Worm (Caenorhabditis elegans): ENCODE measurements around the gene T23G5.3.

T23G5.3 gene

ce11 chrIII:9228722-9229121 lies 2.4 kb downstream of the T23G5.3 start, which contains the start of gene rnr-1:
TSS of gene rnr-1 (minus strand) at chrIII:9228798.
- no peak for TF ChIP-seq ama-1 (optimal IDR thresholded peaks at IDR 0.05)
- no peak for TF ChIP-seq unc-86 (tag; optimal IDR thresholded peaks at IDR 0.05)
- TF ChIP-seq aha-1 (tag; optimal IDR thresholded peaks at IDR 0.05), result no peak
- TF ChIP-seq xbp-1 (tag; optimal IDR thresholded peaks at IDR 0.05), result no peak
- TF ChIP-seq C16A3.4 (tag; optimal IDR thresholded peaks at IDR 0.05), result no peak
- no peak for TF ChIP-seq efl-1 (optimal IDR thresholded peaks at IDR 0.05)
- peak in 1 of 2 experiments; percentile 20 for TF ChIP-seq efl-1 (GFP tag; optimal IDR thresholded peaks at IDR 0.05 in 1 of 2)
- TF ChIP-seq nhr-84 (tag; optimal IDR thresholded peaks at IDR 0.05), result no peak
- no peak for TF ChIP-seq skn-1 (tag; optimal IDR thresholded peaks at IDR 0.05)

- TF ChIP-seq ceh-82 (tag; optimal IDR thresholded peaks at IDR 0.05), result peak in 2 of 3 experiments; percentile 8 to 49
- TF ChIP-seq nhr-19 (GFP tag; conservative IDR thresholded peaks at IDR 0.05), result peak; percentile 22; the same call in 1 of the 2 replicates
- peak; percentile 61 for TF ChIP-seq lin-14 (GFP tag; optimal IDR thresholded peaks at IDR 0.05)
- peak; percentile 28 for TF ChIP-seq snpc-4 (tag; optimal IDR thresholded peaks at IDR 0.05)
- peak; percentile 26 for TF ChIP-seq lin-13 (GFP tag; optimal IDR thresholded peaks at IDR 0.05)
- TF ChIP-seq alr-1 (tag; optimal IDR thresholded peaks at IDR 0.05; ENCODE audit: borderline replicate concordance), result no peak
- peak; percentile 28 for TF ChIP-seq fkh-8 (tag; optimal IDR thresholded peaks at IDR 0.05)
- TF ChIP-seq mab-9 (GFP tag; IDR thresholded peaks at IDR 0.05), result no peak
- peak; percentile 26 for TF ChIP-seq unc-86 (tag; optimal IDR thresholded peaks at IDR 0.05)
- TF ChIP-seq C16A3.4 (tag; optimal IDR thresholded peaks at IDR 0.05), result peak; percentile 69
- peak; percentile 52 for TF ChIP-seq F16B12.6 (tag; optimal IDR thresholded peaks at IDR 0.05)
- no peak for TF ChIP-seq hpl-2 (GFP tag; optimal IDR thresholded peaks at IDR 0.05)
- TF ChIP-seq egl-27 (tag; optimal IDR thresholded peaks at IDR 0.05), result no peak
- peak; percentile 61 for TF ChIP-seq blmp-1 (tag; optimal IDR thresholded peaks at IDR 0.05)
- peak; percentile 66 for TF ChIP-seq nhr-71 (tag; optimal IDR thresholded peaks at IDR 0.05)
- peak; percentile 11 for TF ChIP-seq tbx-2 (tag; optimal IDR thresholded peaks at IDR 0.05)
- TF ChIP-seq lir-3 (tag; optimal IDR thresholded peaks at IDR 0.05; ENCODE audit: poor library complexity), result no peak
- peak; percentile 76 for TF ChIP-seq mep-1 (tag; optimal IDR thresholded peaks at IDR 0.05)
- TF ChIP-seq nhr-85 (tag), result peak; percentile 56
- TF ChIP-seq xbp-1 (tag; optimal IDR thresholded peaks at IDR 0.05), result peak; percentile 35
- no peak for TF ChIP-seq ceh-8 (GFP tag; optimal IDR thresholded peaks at IDR 0.05)
- no peak for TF ChIP-seq unc-30 (tag; optimal IDR thresholded peaks at IDR 0.05)
- peak; percentile 46 for TF ChIP-seq nhr-77 (tag; optimal IDR thresholded peaks at IDR 0.05)
- peak; percentile 90 to 94 (median 92) for TF ChIP-seq dpl-1 (GFP tag; optimal IDR thresholded peaks at IDR 0.05)
- TF ChIP-seq nhr-20 (tag; optimal IDR thresholded peaks at IDR 0.05), result peak; percentile 37
- TF ChIP-seq lin-15B (tag; optimal IDR thresholded peaks at IDR 0.05), result peak; percentile 58
- peak; percentile 31 for TF ChIP-seq swsn-7 (tag; optimal IDR thresholded peaks at IDR 0.05)
- TF ChIP-seq lsy-2 (tag; optimal IDR thresholded peaks at IDR 0.05), result peak; percentile 50 to 86
- TF ChIP-seq lin-35 (GFP tag; optimal IDR thresholded peaks at IDR 0.05), result peak; percentile 88 to 95
- peak; percentile 55 for TF ChIP-seq snu-23 (GFP tag; optimal IDR thresholded peaks at IDR 0.05)
- no peak for TF ChIP-seq fkh-10 (GFP tag; optimal IDR thresholded peaks at IDR 0.05)
- TF ChIP-seq nhr-12 (tag; optimal IDR thresholded peaks at IDR 0.05), result no peak
- TF ChIP-seq efl-1 (optimal IDR thresholded peaks at IDR 0.05), result peak; percentile 85 to 99
- peak; percentile 86 to 98 for TF ChIP-seq efl-1 (GFP tag; optimal IDR thresholded peaks at IDR 0.05 in 1 of 2)
- peak; percentile 10 for TF ChIP-seq skn-1 (tag; optimal IDR thresholded peaks at IDR 0.05)
- TF ChIP-seq nhr-47 (tag; optimal IDR thresholded peaks at IDR 0.05), result peak; percentile 57
- peak; percentile 27 for TF ChIP-seq rnt-1 (tag; optimal IDR thresholded peaks at IDR 0.05)
These were observed 2.9 kb downstream of the T23G5.3 start for ce11 chrIII:9228190-9228589.

ce11 chrIII:9224986-9225385 lies 6.1 kb downstream of the T23G5.3 start:
- peak; percentile 21 for TF ChIP-seq lin-14 (GFP tag; optimal IDR thresholded peaks at IDR 0.05)
- no peak for TF ChIP-seq dsc-1 (tag; optimal IDR thresholded peaks at IDR 0.05)
- peak; percentile 30 for TF ChIP-seq aly-2 (tag; optimal IDR thresholded peaks at IDR 0.05)
